Worm (Caenorhabditis elegans) whole organism, late embryonic: ENCODE measurements around the gene Y41E3.18.
A peak's percentile ranks its signal among the peaks of the same experiment; 100 is the strongest.

Experiments used
- C08G9.2 ChIP-seq: sonication (generic microtip); optimal IDR thresholded peaks from 2 replicates; lab custom pipeline; 2016; ENCODE audit warnings: mild to moderate bottlenecking, missing genetic modification characterization, moderate library complexity, missing compliant biosample characterization
- C38D4.7 ChIP-seq: fragments of 200-800 bp; sonication (Bioruptor generic); optimal IDR thresholded peaks from 2 replicates; lab custom pipeline; 2018; ENCODE audit warnings: mild to moderate bottlenecking, missing genetic modification characterization, moderate library complexity, missing compliant biosample characterization
- K09A11.1 ChIP-seq: sonication (generic microtip); optimal IDR thresholded peaks from 2 replicates; lab custom pipeline; 2017; ENCODE audit warnings: antibody characterized with exemption, mild to moderate bottlenecking, missing genetic modification characterization, missing compliant biosample characterization; ENCODE audit not compliant: insufficient read depth
- ama-1 ChIP-seq: fragments of 150-350 bp; optimal IDR thresholded peaks from 2 replicates; lab custom pipeline; 2014
- ceh-19 ChIP-seq: fragments of 200-800 bp; sonication (Bioruptor generic); optimal IDR thresholded peaks from 2 replicates; lab custom pipeline; 2018; ENCODE audit warnings: mild to moderate bottlenecking, missing genetic modification characterization, missing compliant biosample characterization
- ceh-22 ChIP-seq: sonication (generic microtip); optimal IDR thresholded peaks from 2 replicates; lab custom pipeline; 2017; ENCODE audit warnings: missing biosample characterization, missing genetic modification characterization
- ceh-30 ChIP-seq: fragments of 150-350 bp; optimal IDR thresholded peaks from 2 replicates; lab custom pipeline; 2014; ENCODE audit warnings: missing biosample characterization, missing genetic modification characterization
- ceh-31 ChIP-seq: sonication (generic microtip); optimal IDR thresholded peaks from 2 replicates; lab custom pipeline; 2016; ENCODE audit warnings: missing genetic modification characterization, missing compliant biosample characterization
- ceh-45 ChIP-seq: fragments of 200-800 bp; sonication (Bioruptor generic); IDR thresholded peaks from 2 replicates; pipeline ENCODE4 v1.3.6; 2022; ENCODE audit warnings: missing genetic modification reagents, missing genetic modification characterization, missing compliant biosample characterization
- ceh-6 ChIP-seq: fragments of 200-800 bp; sonication (Bioruptor generic); optimal IDR thresholded peaks from 2 replicates; lab custom pipeline; 2018; ENCODE audit warnings: mild to moderate bottlenecking, missing genetic modification characterization, missing compliant biosample characterization
- ceh-9 ChIP-seq: sonication (generic microtip); optimal IDR thresholded peaks from 2 replicates; lab custom pipeline; 2016; ENCODE audit warnings: mild to moderate bottlenecking, missing genetic modification characterization, inconsistent platforms, missing compliant biosample characterization
- dve-1 ChIP-seq: sonication (generic microtip); optimal IDR thresholded peaks from 2 replicates; lab custom pipeline; 2017; ENCODE audit warnings: antibody characterized with exemption, mild to moderate bottlenecking, missing genetic modification characterization, missing compliant biosample characterization
- elt-2 ChIP-seq: sonication (generic microtip); optimal IDR thresholded peaks from 2 replicates; lab custom pipeline; 2016; ENCODE audit warnings: missing genetic modification reagents, missing genetic modification characterization, missing compliant biosample characterization
- eyg-1 ChIP-seq: sonication (generic microtip); optimal IDR thresholded peaks from 2 replicates; lab custom pipeline; 2016; ENCODE audit warnings: missing genotype, missing genetic modification characterization, missing compliant biosample characterization
- hlh-13 ChIP-seq: fragments of 200-800 bp; sonication (Bioruptor generic); optimal IDR thresholded peaks from 2 replicates; lab custom pipeline; 2018; ENCODE audit warnings: mild to moderate bottlenecking, missing genetic modification characterization, missing compliant biosample characterization
- hlh-30 ChIP-seq: sonication (generic microtip); optimal IDR thresholded peaks from 2 replicates; lab custom pipeline; 2017; ENCODE audit warnings: antibody characterized with exemption, missing genetic modification characterization, missing compliant biosample characterization; ENCODE audit not compliant: insufficient read depth
- hlh-6 ChIP-seq: sonication (generic microtip); optimal IDR thresholded peaks from 2 replicates; lab custom pipeline; 2016; ENCODE audit warnings: missing genotype, missing genetic modification characterization, missing compliant biosample characterization
- hlh-8 ChIP-seq: sonication (generic microtip); optimal IDR thresholded peaks from 2 replicates; lab custom pipeline; 2016; ENCODE audit warnings: missing genotype, missing genetic modification characterization, missing compliant biosample characterization
- lin-11 ChIP-seq: fragments of 200-800 bp; sonication (Bioruptor generic); optimal IDR thresholded peaks from 2 replicates; lab custom pipeline; 2018; ENCODE audit warnings: mild to moderate bottlenecking, missing genetic modification characterization, missing compliant biosample characterization
- nfya-1 ChIP-seq: sonication (generic microtip); optimal IDR thresholded peaks from 2 replicates; lab custom pipeline; 2017; ENCODE audit warnings: missing genetic modification characterization, mild to moderate bottlenecking, missing compliant biosample characterization, antibody characterized with exemption, moderate library complexity
- npax-4 ChIP-seq: sonication (generic microtip); optimal IDR thresholded peaks from 2 replicates; lab custom pipeline; 2016; ENCODE audit warnings: missing genetic modification characterization, missing compliant biosample characterization
- odd-2 ChIP-seq: sonication (generic microtip); optimal IDR thresholded peaks from 2 replicates; lab custom pipeline; 2017; ENCODE audit warnings: antibody characterized with exemption, mild to moderate bottlenecking, missing genetic modification characterization, missing compliant biosample characterization
- pat-9 ChIP-seq: fragments of 200-800 bp; sonication (Bioruptor generic); optimal IDR thresholded peaks from 2 replicates; lab custom pipeline; 2018; ENCODE audit warnings: mild to moderate bottlenecking, missing genetic modification characterization, moderate library complexity, missing compliant biosample characterization
- pax-1 ChIP-seq: fragments of 150-350 bp; optimal IDR thresholded peaks from 2 replicates; lab custom pipeline; 2014; ENCODE audit warnings: missing biosample characterization, missing genetic modification characterization
- pha-4 ChIP-seq: fragments of 150-350 bp; optimal IDR thresholded peaks from 2 replicates; lab custom pipeline; 2018; ENCODE audit warnings: missing biosample characterization, missing genetic modification reagents, missing genetic modification characterization
- pros-1 ChIP-seq: fragments of 150-350 bp; optimal IDR thresholded peaks from 2 replicates; lab custom pipeline; 2014; ENCODE audit warnings: missing biosample characterization, missing genetic modification reagents, missing genetic modification characterization
- ref-2 ChIP-seq: sonication (generic microtip); optimal IDR thresholded peaks from 2 replicates; lab custom pipeline; 2016; ENCODE audit warnings: missing genetic modification characterization, missing compliant biosample characterization
- sox-2 ChIP-seq: fragments of 200-800 bp; sonication (Bioruptor generic); IDR thresholded peaks from 2 replicates; pipeline ENCODE4 v1.3.6; 2022; ENCODE audit warnings: missing genetic modification reagents, missing genetic modification characterization, missing compliant biosample characterization
- sox-4 ChIP-seq: sonication (generic microtip); optimal IDR thresholded peaks from 2 replicates; lab custom pipeline; 2017; ENCODE audit warnings: mild to moderate bottlenecking, missing genetic modification characterization, inconsistent platforms, missing compliant biosample characterization
- syd-9 ChIP-seq: sonication (generic microtip); optimal IDR thresholded peaks from 2 replicates; lab custom pipeline; 2016; ENCODE audit warnings: mild to moderate bottlenecking, missing genetic modification characterization, moderate library complexity, missing compliant biosample characterization
- ttx-3 ChIP-seq: sonication (generic microtip); optimal IDR thresholded peaks from 2 replicates; lab custom pipeline; 2016; ENCODE audit warnings: missing genetic modification reagents, missing genetic modification characterization, missing compliant biosample characterization
- unc-3 ChIP-seq, 2 experiments: fragments of 200-800 bp in 1 of 2; sonication (Bioruptor generic) in 1 of 2; sonication (generic microtip) in 1 of 2; conservative IDR thresholded peaks in 1 of 2; optimal IDR thresholded peaks in 1 of 2; 2 replicates each; pipeline versions ENCODE4 v1.3.6 to Lab custom; 2016 to 2022; ENCODE audit warnings: missing compliant biosample characterization in 2 of 2, missing genetic modification characterization in 2 of 2, missing genetic modification reagents in 1 of 2
- unc-42 ChIP-seq: sonication (generic microtip); optimal IDR thresholded peaks from 2 replicates; lab custom pipeline; 2016; ENCODE audit warnings: missing genotype, missing genetic modification characterization, missing compliant biosample characterization
- unc-86 ChIP-seq: sonication (generic microtip); optimal IDR thresholded peaks from 2 replicates; lab custom pipeline; 2016; ENCODE audit warnings: missing genetic modification characterization, missing compliant biosample characterization
- ztf-16 ChIP-seq: sonication (generic microtip); optimal IDR thresholded peaks from 2 replicates; lab custom pipeline; 2017; ENCODE audit warnings: missing genetic modification characterization, missing compliant biosample characterization

The Y41E3.18 gene

DNA sequence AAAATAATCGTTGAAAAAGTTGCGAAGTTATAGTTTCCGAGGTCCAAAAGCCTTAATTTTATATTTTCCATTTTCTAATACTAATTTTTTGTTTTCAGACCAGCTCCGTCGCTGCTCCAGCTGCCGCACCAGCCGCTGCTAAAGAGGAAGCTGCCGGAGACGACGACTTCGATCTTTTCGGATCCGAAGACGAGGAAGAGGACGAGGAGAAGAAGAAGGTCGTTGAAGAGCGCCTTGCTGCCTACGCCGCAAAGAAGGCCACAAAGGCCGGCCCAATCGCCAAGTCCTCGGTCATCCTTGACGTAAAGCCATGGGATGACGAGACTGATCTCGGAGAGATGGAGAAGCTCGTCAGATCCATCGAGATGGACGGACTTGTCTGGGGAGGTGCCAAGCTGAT is 26.7 kb downstream of the Y41E3.18 start:
- TF ChIP-seq hlh-8 (tag; lab: Kevin White, UChicago) (no peak), eyg-1 (tag; lab: Kevin White, UChicago) (no peak), ceh-45 (no peak), sox-2 (GFP tag; lab: Robert Waterston, UW) (no peak), C38D4.7 (GFP tag; lab: Kevin White, UChicago) (no peak), unc-42 (tag; lab: Kevin White, UChicago) (no peak), C08G9.2 (tag; lab: Kevin White, UChicago) (no peak), ama-1 (lab: Kevin White, UChicago) (no peak), hlh-13 (no peak), unc-3 (GFP tag; conservative IDR thresholded peaks at IDR 0.05; lab: Robert Waterston, UW) (no peak), unc-3 (tag; optimal IDR thresholded peaks at IDR 0.05; lab: Kevin White, UChicago) (no peak), pat-9 (tag; lab: Kevin White, UChicago) (no peak), syd-9 (tag; lab: Kevin White, UChicago) (no peak)
- TF ChIP-seq, all 69 proteins: peak for 0

ce11 chrIV:15037492-15037891 is 28.1 kb downstream of the Y41E3.18 start:
- TF ChIP-seq ztf-16 (tag; lab: Kevin White, UChicago) (no peak), odd-2 (no peak), ref-2 (tag; lab: Kevin White, UChicago) (no peak), sox-4 (no peak), lin-11 (no peak)

DNA sequence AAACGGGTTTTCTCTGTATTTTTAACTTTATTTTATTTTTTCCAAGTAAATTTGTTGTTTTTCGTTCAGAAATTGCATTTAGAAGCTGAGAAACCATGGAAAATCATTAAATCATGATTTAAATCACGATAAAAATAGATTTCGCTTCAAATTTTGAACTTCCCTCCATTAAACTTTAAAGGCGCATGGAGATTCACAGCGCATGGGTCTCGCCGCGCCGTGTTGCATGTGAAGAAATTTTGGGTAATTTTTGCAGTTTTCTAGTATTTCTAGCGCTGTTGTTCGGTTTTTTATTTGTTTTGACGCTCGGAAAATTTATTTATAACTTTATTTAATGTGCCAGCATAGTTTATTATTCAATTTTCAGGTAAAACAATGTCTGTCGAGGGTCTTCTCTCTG is 28.6 kb downstream of the Y41E3.18 start, which contains the start of gene eef-1B.2:
Gene eef-1B.2 (plus strand): TSS at position 358 of the 400 bp plus-strand sequence.
- TF ChIP-seq nfya-1 (tag; lab: Kevin White, UChicago) (peak; percentile 46), pha-4 (no peak), lin-11 (no peak), ceh-31 (tag; lab: Kevin White, UChicago) (peak; percentile 14), pros-1 (tag; lab: Kevin White, UChicago) (no peak), ceh-22 (tag; lab: Kevin White, UChicago) (no peak), ttx-3 (tag; lab: Kevin White, UChicago) (no peak), dve-1 (tag; lab: Kevin White, UChicago) (peak; percentile 13), ceh-9 (tag; lab: Kevin White, UChicago) (no peak), ceh-6 (no peak), ceh-30 (no peak), pax-1 (tag; lab: Kevin White, UChicago) (peak; percentile 21), ceh-19 (GFP tag; lab: Kevin White, UChicago) (no peak), K09A11.1 (tag; lab: Kevin White, UChicago) (no peak)

DNA sequence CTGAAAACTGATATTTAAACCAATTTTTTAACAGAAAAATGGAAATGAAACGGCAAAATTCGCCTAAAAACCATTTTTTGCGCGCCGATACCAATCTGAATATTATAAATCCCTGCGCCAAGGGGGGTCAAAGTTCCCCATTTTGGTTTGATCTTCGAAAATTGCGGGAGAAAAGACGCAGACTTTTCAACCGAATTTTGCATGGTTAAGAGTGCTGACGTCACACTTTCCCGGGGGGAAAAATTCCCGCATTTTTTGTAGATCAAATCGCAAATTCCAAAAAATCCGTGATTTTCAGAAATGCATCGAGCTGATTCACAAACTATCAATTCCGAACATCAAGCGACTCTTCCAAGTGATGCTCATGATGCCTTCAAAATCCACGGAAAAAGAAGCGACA is 36.0 kb downstream of the Y41E3.18 start:
- TF ChIP-seq ceh-19 (GFP tag; lab: Kevin White, UChicago) (no peak), eyg-1 (tag; lab: Kevin White, UChicago) (no peak), pax-1 (tag; lab: Kevin White, UChicago) (no peak), ttx-3 (tag; lab: Kevin White, UChicago) (no peak), hlh-6 (tag; lab: Kevin White, UChicago) (no peak), npax-4 (tag; lab: Kevin White, UChicago) (no peak), elt-2 (tag; lab: Kevin White, UChicago) (no peak), nfya-1 (tag; lab: Kevin White, UChicago) (no peak), unc-86 (tag; lab: Kevin White, UChicago) (no peak), dve-1 (tag; lab: Kevin White, UChicago) (no peak), hlh-30 (tag; lab: Kevin White, UChicago) (no peak), ceh-6 (no peak)
